Fruit fly (Drosophila melanogaster) whole organism, adult: ENCODE data around the gene mRpL12.

Experiments used
- CG11617 ChIP-seq: fragments of 200-800 bp; sonication (Bioruptor generic); optimal IDR thresholded peaks from 2 replicates; lab custom pipeline; 2017; ENCODE audit warnings: mild to moderate bottlenecking, missing biosample characterization, missing genetic modification reagents, missing genetic modification characterization
- CG12768 ChIP-seq: fragments of 200-800 bp; sonication (Bioruptor generic); optimal IDR thresholded peaks from 2 replicates; lab custom pipeline; 2017; ENCODE audit warnings: missing biosample characterization, missing genetic modification characterization, mild to moderate bottlenecking, moderate library complexity, missing genetic modification reagents
- CG7045 ChIP-seq: fragments of 200-800 bp; sonication (Bioruptor generic); optimal IDR thresholded peaks from 2 replicates; lab custom pipeline; 2017; ENCODE audit warnings: missing biosample characterization, mild to moderate bottlenecking, missing genetic modification characterization
- CG7101 ChIP-seq: fragments of 200-800 bp; sonication (Bioruptor generic); optimal IDR thresholded peaks from 2 replicates; lab custom pipeline; 2018; ENCODE audit warnings: missing biosample characterization, mild to moderate bottlenecking, missing genetic modification characterization, moderate library complexity
- cnc ChIP-seq, 2 experiments: fragments of >200 bp; optimal IDR thresholded peaks; 2 replicates each; lab custom pipeline; 2017

- TF ChIP-seq CG7101 (tag; lab: Kevin White, UChicago) (no peak), cnc (optimal IDR thresholded peaks at IDR 0.05; lab: Kevin White, UChicago) (no peak), CG12768 (peak; percentile 41), CG7045 (GFP tag; lab: Kevin White, UChicago) (peak; percentile 60), CG11617 (GFP tag; lab: Kevin White, UChicago) (peak; percentile 28)
These were observed 28.7 kb downstream of the mRpL12 start for dm6 chr3L:8985132-8985847.
